Worm (Caenorhabditis elegans) whole organism, L3 larva: ENCODE results near the gene sra-38.

Experiments used
- ceh-82 ChIP-seq: fragments of 150-350 bp; optimal IDR thresholded peaks from 2 replicates; lab custom pipeline; 2014; ENCODE audit warnings: missing biosample characterization, missing genetic modification characterization
- ceh-9 ChIP-seq: sonication (generic microtip); optimal IDR thresholded peaks from 2 replicates; lab custom pipeline; 2018; ENCODE audit warnings: missing biosample characterization, missing genetic modification characterization
- daf-12 ChIP-seq: fragments of 150-350 bp; optimal IDR thresholded peaks from 2 replicates; lab custom pipeline; 2014; ENCODE audit warnings: missing biosample characterization, missing genetic modification reagents, missing genetic modification characterization
- egl-5 ChIP-seq: fragments of 150-350 bp; optimal IDR thresholded peaks from 2 replicates; lab custom pipeline; 2017; ENCODE audit warnings: missing biosample characterization, missing genetic modification reagents, missing genetic modification characterization, inconsistent platforms
- elt-2 ChIP-seq: sonication (generic microtip); optimal IDR thresholded peaks from 2 replicates; lab custom pipeline; 2016; ENCODE audit warnings: missing genetic modification reagents, mild to moderate bottlenecking, missing genetic modification characterization, missing compliant biosample characterization
- elt-3 ChIP-seq, 3 experiments: fragments of 150-350 bp in 1 of 3; sonication (generic microtip) in 2 of 3; optimal IDR thresholded peaks; 2 replicates in 2 of 3; 4 replicates in 1 of 3; lab custom pipeline; 2014 to 2017; ENCODE audit warnings: missing biosample characterization in 3 of 3, missing genetic modification characterization in 3 of 3
- eor-1 ChIP-seq, 2 experiments: fragments of 150-350 bp; optimal IDR thresholded peaks; 2 replicates each; lab custom pipeline; 2014 to 2018; ENCODE audit warnings: missing biosample characterization in 2 of 2, missing genetic modification characterization in 2 of 2
- fkh-2 ChIP-seq: fragments of 150-350 bp; optimal IDR thresholded peaks from 2 replicates; lab custom pipeline; 2014; ENCODE audit warnings: missing biosample characterization, missing genetic modification reagents, missing genetic modification characterization
- jun-1 ChIP-seq: fragments of 150-350 bp; optimal IDR thresholded peaks from 2 replicates; lab custom pipeline; 2014; ENCODE audit warnings: missing biosample characterization, missing genetic modification reagents, missing genetic modification characterization
- lin-39 ChIP-seq: fragments of 150-350 bp; optimal IDR thresholded peaks from 2 replicates; lab custom pipeline; 2018; ENCODE audit warnings: missing biosample characterization, missing genetic modification reagents, missing genetic modification characterization
- mdl-1 ChIP-seq: fragments of 150-350 bp; optimal IDR thresholded peaks from 2 replicates; lab custom pipeline; 2014; ENCODE audit warnings: missing biosample characterization, missing genetic modification characterization
- nhr-12 ChIP-seq: fragments of 150-350 bp; optimal IDR thresholded peaks from 2 replicates; lab custom pipeline; 2014; ENCODE audit warnings: missing biosample characterization, missing genetic modification characterization
- nhr-237 ChIP-seq: fragments of 150-350 bp; optimal IDR thresholded peaks from 2 replicates; lab custom pipeline; 2014; ENCODE audit warnings: missing biosample characterization, missing genetic modification characterization
- nhr-67 ChIP-seq: fragments of 150-350 bp; optimal IDR thresholded peaks from 2 replicates; lab custom pipeline; 2014; ENCODE audit warnings: missing biosample characterization, missing genetic modification characterization
- pqm-1 ChIP-seq: fragments of 150-350 bp; optimal IDR thresholded peaks from 2 replicates; lab custom pipeline; 2017; ENCODE audit warnings: missing biosample characterization, missing genetic modification characterization, inconsistent platforms
- ztf-11 ChIP-seq: fragments of 150-350 bp; optimal IDR thresholded peaks from 2 replicates; lab custom pipeline; 2014; ENCODE audit warnings: missing biosample characterization, missing genetic modification characterization

Gene sra-38

DNA sequence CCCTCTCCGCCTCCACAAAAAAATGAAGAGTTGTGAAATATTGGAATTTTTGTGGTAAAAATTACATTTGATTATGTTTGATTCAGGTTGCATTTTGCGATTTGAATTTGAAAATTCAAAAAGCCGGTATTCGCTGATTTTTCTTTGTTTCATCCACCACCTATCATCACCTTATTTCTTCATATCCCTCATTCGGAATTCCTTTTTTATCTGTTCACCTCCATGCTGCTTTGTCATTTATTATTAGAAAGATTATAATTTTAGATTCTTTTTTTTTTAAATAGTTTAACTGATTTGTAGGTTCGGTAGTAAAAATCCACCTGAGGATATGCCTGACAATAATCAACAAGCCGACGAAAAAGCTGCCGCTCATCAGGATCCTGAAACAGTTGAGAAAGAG, 47.3 kb downstream of the sra-38 start, which contains the start of gene mct-3:
mct-3 (plus strand) TSS at position 301 of the 400 bp plus-strand sequence.
- TF ChIP-seq ceh-9 = no peak
- TF ChIP-seq nhr-237 (tag; lab: Kevin White, UChicago) = no peak
- no peak for TF ChIP-seq fkh-2 (tag; lab: Kevin White, UChicago)
- TF ChIP-seq daf-12 (tag; lab: Kevin White, UChicago) = no peak
- TF ChIP-seq mdl-1 (tag; lab: Kevin White, UChicago) = no peak
- no peak for TF ChIP-seq ceh-82 (tag; lab: Kevin White, UChicago)
- TF ChIP-seq elt-3 (tag; optimal IDR thresholded peaks at IDR 0.05; lab: Kevin White, UChicago) = no peak
- TF ChIP-seq, all 47 proteins: peak for 0

DNA sequence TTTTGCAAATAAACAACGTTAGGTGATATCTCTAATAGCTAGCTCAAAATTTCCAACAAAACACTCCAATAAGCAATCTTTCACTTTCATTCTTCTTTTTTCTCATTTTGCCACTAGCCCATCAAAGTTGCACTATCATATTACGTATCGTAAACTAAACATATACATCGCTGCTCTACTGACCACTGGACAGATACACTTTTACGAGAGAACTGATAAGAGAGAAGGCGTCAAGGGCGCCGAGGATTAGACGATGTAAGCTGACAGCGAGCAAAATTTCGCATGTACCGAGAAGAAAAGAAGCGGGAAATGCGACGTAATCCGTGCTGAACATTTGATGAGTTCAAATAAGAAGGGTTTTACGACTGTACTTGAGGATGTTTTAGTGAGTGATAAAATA, 48.4 kb downstream of the sra-38 start:
- TF ChIP-seq egl-5 (tag; lab: Kevin White, UChicago) = peak; percentile 37
- TF ChIP-seq elt-2 = peak; percentile 24
- TF ChIP-seq daf-12 (tag; lab: Kevin White, UChicago) = no peak
- TF ChIP-seq ztf-11 (tag; lab: Kevin White, UChicago) = no peak
- no peak for TF ChIP-seq nhr-12 (tag; lab: Kevin White, UChicago)
- peak; percentile 31 for TF ChIP-seq pqm-1 (tag; lab: Kevin White, UChicago)

DNA sequence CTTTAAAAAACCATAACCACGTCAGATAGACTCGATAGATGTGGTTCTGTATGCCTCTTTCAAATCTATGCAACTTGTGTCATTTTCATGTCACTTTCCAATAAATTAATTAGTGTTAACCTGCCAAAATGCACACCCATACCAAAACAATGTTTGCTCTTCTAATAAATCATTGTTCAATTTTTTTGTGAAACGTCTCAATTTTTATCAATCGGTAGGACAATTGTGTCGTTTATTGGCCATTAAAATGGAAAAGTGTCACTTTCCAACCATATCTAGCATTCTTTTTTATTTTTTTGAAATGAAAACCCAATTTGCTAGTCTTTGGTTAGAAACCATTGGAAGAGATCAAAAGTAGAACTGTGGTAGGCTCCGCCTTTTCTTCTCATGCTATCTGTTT, 49.6 kb downstream of the sra-38 start:
- TF ChIP-seq nhr-67 (tag; lab: Kevin White, UChicago) (no peak), ztf-11 (tag; lab: Kevin White, UChicago) (no peak), elt-2 (peak; percentile 51), eor-1 (tag; optimal IDR thresholded peaks at IDR 0.05; lab: Kevin White, UChicago) (no peak), lin-39 (tag; lab: Kevin White, UChicago) (no peak), jun-1 (tag; lab: Kevin White, UChicago) (no peak)
- TF ChIP-seq, all 47 proteins: peak for 1
